Fruit fly (Drosophila melanogaster) whole organism, pupa: ENCODE results near the gene Fancm.

Experiments
- CG10348 ChIP-seq: fragments of 200-800 bp; sonication (Bioruptor generic); IDR thresholded peaks from 2 replicates; pipeline ENCODE4 v1.3.6; 2022; ENCODE audit warnings: missing biosample characterization, missing genetic modification characterization
- CG12605 ChIP-seq: fragments of 200-800 bp; sonication (Bioruptor generic); IDR thresholded peaks from 2 replicates; pipeline ENCODE4 v1.3.6; 2022; ENCODE audit warnings: missing biosample characterization, missing genetic modification characterization
- CG15710 ChIP-seq: fragments of 200-800 bp; sonication (Bioruptor generic); optimal IDR thresholded peaks from 2 replicates; lab custom pipeline; 2018; ENCODE audit warnings: missing biosample characterization, mild to moderate bottlenecking, missing genetic modification characterization, moderate library complexity
- CG32121 ChIP-seq: fragments of 200-800 bp; sonication (Bioruptor generic); IDR thresholded peaks from 2 replicates; pipeline ENCODE4 v1.3.6; 2022; ENCODE audit warnings: missing biosample characterization, missing genetic modification characterization
- D1 ChIP-seq: fragments of 200-800 bp; sonication (Bioruptor generic); optimal IDR thresholded peaks from 2 replicates; lab custom pipeline; 2018; ENCODE audit warnings: missing biosample characterization, mild to moderate bottlenecking, missing genetic modification characterization, moderate library complexity
- Pif1B ChIP-seq: fragments of 200-800 bp; sonication (Bioruptor generic); optimal IDR thresholded peaks from 3 replicates; lab custom pipeline; 2016; ENCODE audit warnings: missing biosample characterization, missing genetic modification characterization
- fd96Ca ChIP-seq: fragments of 200-800 bp; sonication (Bioruptor generic); IDR thresholded peaks from 3 replicates; pipeline ENCODE4 v1.3.6; 2022; ENCODE audit warnings: missing biosample characterization, missing genetic modification characterization
- gl ChIP-seq: fragments of 200-800 bp; sonication (Bioruptor generic); optimal IDR thresholded peaks from 2 replicates; lab custom pipeline; 2018; ENCODE audit warnings: missing biosample characterization, mild to moderate bottlenecking, missing genetic modification characterization

dm6 chr3R:21520183-21520582 lies 38.1 kb downstream of the Fancm start:
- TF ChIP-seq fd96Ca (peak; percentile 75), Pif1B (GFP tag; lab: Kevin White, UChicago) (peak; percentile 80), CG10348 (GFP tag; lab: Robert Waterston, UW) (0 out of 2 replicates have a peak, but pooled peaks have one; percentile 22), CG32121 (GFP tag; lab: Robert Waterston, UW) (0 out of 2 replicates have a peak, but pooled peaks have one; percentile 81), gl (peak; percentile 75), CG12605 (peak; percentile 54; the same call in 1 of the 2 replicates), CG15710 (tag; lab: Kevin White, UChicago) (peak; percentile 85), D1 (tag; lab: Kevin White, UChicago) (peak; percentile 47)
